Worm (Caenorhabditis elegans): ENCODE data around the gene ttr-57.
A peak's percentile ranks its signal among the peaks of the same experiment; 100 is the strongest.

ce11 chrV:20580511-20581040 is 24.3 kb upstream of the ttr-57 start, which contains the start of gene F26F2.7:
- peak; percentile 75 for TF ChIP-seq lin-11 (tag; optimal IDR thresholded peaks at IDR 0.05)
- peak; percentile 43 for TF ChIP-seq snpc-4 (tag; optimal IDR thresholded peaks at IDR 0.05)
- no peak for TF ChIP-seq lin-39 (tag; optimal IDR thresholded peaks at IDR 0.05)
